Fruit fly (Drosophila melanogaster) whole organism, larva: ENCODE data around the gene Septin1.

Source experiments
- noc ChIP-seq: fragments of 200-800 bp; sonication (Bioruptor generic); optimal IDR thresholded peaks from 3 replicates; lab custom pipeline; 2019; ENCODE audit warnings: missing biosample characterization, mild to moderate bottlenecking, missing genetic modification characterization, moderate library complexity

The Septin1 gene

dm6 chrX:21396860-21397459 is 38.9 kb downstream of the Septin1 start, which contains the start of gene lcs:
Gene lcs (minus strand): TSS chrX:21397316.
- TF ChIP-seq noc (tag; lab: Kevin White, UChicago), result no peak

- no peak for TF ChIP-seq noc (tag; lab: Kevin White, UChicago)
Measured at dm6 chrX:21402672-21403071, 44.6 kb downstream of the Septin1 start, which contains the start of gene whe. Gene whe (minus strand): TSS chrX:21402772.
